Fruit fly (Drosophila melanogaster) whole organism, pupa: ENCODE data around the gene CG13857.

Source experiments
- CG12605 ChIP-seq: fragments of 200-800 bp; sonication (Bioruptor generic); IDR thresholded peaks from 2 replicates; pipeline ENCODE4 v1.3.6; 2022; ENCODE audit warnings: missing biosample characterization, missing genetic modification characterization
- CG13204 ChIP-seq: fragments of 200-800 bp; sonication (Bioruptor generic); optimal IDR thresholded peaks from 2 replicates; lab custom pipeline; 2018; ENCODE audit warnings: missing biosample characterization, mild to moderate bottlenecking, missing genetic modification characterization, moderate library complexity
- CG15710 ChIP-seq: fragments of 200-800 bp; sonication (Bioruptor generic); optimal IDR thresholded peaks from 2 replicates; lab custom pipeline; 2018; ENCODE audit warnings: missing biosample characterization, mild to moderate bottlenecking, missing genetic modification characterization, moderate library complexity
- CG34367 ChIP-seq: fragments of 200-800 bp; sonication (Bioruptor generic); optimal IDR thresholded peaks from 2 replicates; lab custom pipeline; 2018; ENCODE audit warnings: missing biosample characterization, mild to moderate bottlenecking, missing genetic modification characterization
- CG4496 ChIP-seq: fragments of 200-800 bp; sonication (Bioruptor generic); IDR thresholded peaks from 3 replicates; pipeline ENCODE4 v1.3.6; 2022; ENCODE audit warnings: missing biosample characterization, missing genetic modification characterization
- CG8301 ChIP-seq: fragments of 200-800 bp; sonication (Bioruptor generic); optimal IDR thresholded peaks from 2 replicates; lab custom pipeline; 2018; ENCODE audit warnings: missing biosample characterization, mild to moderate bottlenecking, missing genetic modification characterization
- CG9948 ChIP-seq: fragments of 200-800 bp; sonication (Bioruptor generic); optimal IDR thresholded peaks from 2 replicates; lab custom pipeline; 2018; ENCODE audit warnings: missing biosample characterization, mild to moderate bottlenecking, missing genetic modification characterization, moderate library complexity
- EcR ChIP-seq: fragments of 200-800 bp; sonication (Bioruptor generic); optimal IDR thresholded peaks from 3 replicates; lab custom pipeline; 2019; ENCODE audit warnings: missing biosample characterization, missing genetic modification characterization, mild to moderate bottlenecking, moderate library complexity, missing genetic modification reagents
- Pif1B ChIP-seq: fragments of 200-800 bp; sonication (Bioruptor generic); optimal IDR thresholded peaks from 3 replicates; lab custom pipeline; 2016; ENCODE audit warnings: missing biosample characterization, missing genetic modification characterization
- gl ChIP-seq: fragments of 200-800 bp; sonication (Bioruptor generic); optimal IDR thresholded peaks from 2 replicates; lab custom pipeline; 2018; ENCODE audit warnings: missing biosample characterization, mild to moderate bottlenecking, missing genetic modification characterization
- rn ChIP-seq: fragments of 200-800 bp; sonication (Bioruptor generic); IDR thresholded peaks from 2 replicates; pipeline ENCODE4 v1.3.6; 2022; ENCODE audit warnings: missing biosample characterization, missing genetic modification characterization

- no peak for TF ChIP-seq Pif1B
- no peak for TF ChIP-seq EcR (GFP tag; lab: Kevin White, UChicago)
- no peak for TF ChIP-seq CG9948 (tag; lab: Kevin White, UChicago)
- TF ChIP-seq CG12605 (GFP tag; lab: Robert Waterston, UW): no peak
- TF ChIP-seq CG15710 (tag; lab: Kevin White, UChicago): no peak
- TF ChIP-seq CG13204 (GFP tag; lab: Kevin White, UChicago): no peak
- TF ChIP-seq gl (tag; lab: Kevin White, UChicago): no peak
- no peak for TF ChIP-seq CG4496 (GFP tag; lab: Robert Waterston, UW)
- TF ChIP-seq CG34367: no peak
- no peak for TF ChIP-seq CG8301 (tag; lab: Kevin White, UChicago)
- TF ChIP-seq rn (GFP tag; lab: Robert Waterston, UW): no peak
These were observed 11.7 kb upstream of the CG13857 start, which contains the start of gene CG13855 for dm6 chr3R:22405639-22406038.
